Worm (Caenorhabditis elegans) whole organism, midembryonic: ENCODE measurements around the gene K09E9.7.

Source experiments
- flt-1 ChIP-seq: fragments of 200-800 bp; sonication (Bioruptor generic); IDR thresholded peaks from 2 replicates; pipeline ENCODE4 v1.3.6; 2022; ENCODE audit warnings: missing genetic modification characterization, missing compliant biosample characterization
- klf-2 ChIP-seq: fragments of 200-800 bp; sonication (Bioruptor generic); conservative IDR thresholded peaks from 2 replicates; pipeline ENCODE4 v1.3.6; 2022; ENCODE audit warnings: missing genetic modification reagents, missing genetic modification characterization, missing compliant biosample characterization
- med-1 ChIP-seq: sonication (generic microtip); optimal IDR thresholded peaks from 2 replicates; lab custom pipeline; 2017; ENCODE audit warnings: missing genetic modification characterization, mild to moderate bottlenecking, missing compliant biosample characterization, antibody characterized with exemption, missing genetic modification reagents; ENCODE audit not compliant: insufficient read depth
- ztf-29 ChIP-seq: fragments of 200-800 bp; sonication (Bioruptor generic); IDR thresholded peaks from 2 replicates; pipeline ENCODE4 v1.3.6; 2022; ENCODE audit warnings: missing genetic modification reagents, missing genetic modification characterization, missing compliant biosample characterization

DNA sequence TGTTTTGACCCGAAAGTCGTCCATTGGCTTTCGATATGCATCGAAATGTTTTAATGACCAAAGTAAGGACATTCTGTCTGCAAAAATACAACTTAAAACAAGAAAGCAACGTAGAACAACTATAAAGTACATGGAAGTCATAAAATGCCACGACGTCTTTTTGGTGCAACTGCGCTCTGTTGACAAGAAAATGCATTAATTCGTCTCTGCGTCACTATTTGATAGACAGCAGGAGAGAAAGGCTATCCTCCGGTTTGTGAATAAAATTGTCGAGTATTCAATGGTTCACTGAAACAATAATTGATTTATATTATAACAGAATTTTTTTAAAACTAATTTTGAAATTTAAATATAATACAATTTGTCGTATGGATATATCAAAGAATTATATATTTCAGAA is 24.3 kb upstream of the K09E9.7 start, which contains the start of gene ergi-3:
- TF ChIP-seq ztf-29 (GFP tag; lab: Robert Waterston, UW) (no peak), flt-1 (GFP tag; lab: Robert Waterston, UW) (no peak), klf-2 (GFP tag; lab: Robert Waterston, UW) (no peak), med-1 (GFP tag; lab: Kevin White, UChicago) (no peak)
